Worm (Caenorhabditis elegans): ENCODE results near the gene srb-16.

Gene srb-16

DNA sequence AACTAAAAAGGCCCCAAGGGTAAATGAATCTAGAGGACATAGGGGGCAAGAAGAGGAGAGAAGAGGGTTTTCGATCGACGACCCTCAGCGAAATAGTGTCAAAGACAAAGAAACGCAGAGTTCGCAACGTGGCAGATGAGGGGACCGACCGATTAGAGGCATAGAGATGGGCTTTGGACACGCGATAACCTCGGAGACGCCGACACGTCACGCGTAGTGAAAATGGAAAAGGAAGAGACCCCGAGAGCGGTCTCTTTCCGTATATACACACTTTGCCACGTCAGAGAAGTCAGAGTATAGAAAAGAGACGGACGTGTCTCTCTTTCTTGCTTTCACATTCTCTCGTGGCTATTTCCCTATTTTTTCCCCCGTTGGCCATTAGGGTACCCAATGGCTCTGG is 30.8 kb upstream of the srb-16 start (continued):
- TF ChIP-seq nhr-77 (tag; optimal IDR thresholded peaks at IDR 0.05) (no peak), daf-8 (GFP tag; IDR thresholded peaks at IDR 0.05) (no peak), zip-2 (tag; optimal IDR thresholded peaks at IDR 0.05) (no peak), attf-4 (tag; optimal IDR thresholded peaks at IDR 0.05) (no peak), lsy-2 (tag; optimal IDR thresholded peaks at IDR 0.05) (peak; percentile 39 to 73), sdz-12 (GFP tag; optimal IDR thresholded peaks at IDR 0.05) (no peak), hlh-30 (tag; optimal IDR thresholded peaks at IDR 0.05; ENCODE audit: insufficient read depth) (peak; percentile 94), nhr-6 (tag; optimal IDR thresholded peaks at IDR 0.05) (no peak), nhr-25 (tag; optimal IDR thresholded peaks at IDR 0.05; ENCODE audit: borderline replicate concordance, insufficient read depth) (peak; percentile 70), set-16 (GFP tag; IDR thresholded peaks at IDR 0.05) (peak; percentile 59; the same call in 1 of the 2 replicates), nhr-111 (GFP tag; optimal IDR thresholded peaks at IDR 0.05) (no peak), nhr-237 (tag; optimal IDR thresholded peaks at IDR 0.05) (no peak), zfp-3 (GFP tag; conservative IDR thresholded peaks at IDR 0.05) (0 out of 2 replicates have a peak, but pooled peaks have one; percentile 47), unc-62 (GFP tag; optimal IDR thresholded peaks at IDR 0.05 in 1 of 2) (peak in 1 of 2 experiments; percentile 48), unc-62 (tag; optimal IDR thresholded peaks at IDR 0.05) (no peak), F26F4.8 (GFP tag; conservative IDR thresholded peaks at IDR 0.05) (no peak), fkh-10 (GFP tag; optimal IDR thresholded peaks at IDR 0.05) (peak; percentile 55), hif-1 (tag; optimal IDR thresholded peaks at IDR 0.05) (peak in 1 of 2 experiments; percentile 58), lim-7 (GFP tag; IDR thresholded peaks at IDR 0.05) (no peak), mdl-1 (tag; optimal IDR thresholded peaks at IDR 0.05) (peak; percentile 72 to 93), mes-2 (tag; optimal IDR thresholded peaks at IDR 0.05; ENCODE audit: poor library complexity, severe bottlenecking) (peak; percentile 56), hmg-1.1 (GFP tag; IDR thresholded peaks at IDR 0.05) (peak; percentile 85), nhr-41 (GFP tag; IDR thresholded peaks at IDR 0.05) (no peak), mxl-3 (GFP tag; optimal IDR thresholded peaks at IDR 0.05) (peak; percentile 89), saeg-2 (GFP tag; IDR thresholded peaks at IDR 0.05) (no peak), daf-16 (GFP tag; optimal IDR thresholded peaks at IDR 0.05) (no peak), daf-16 (tag; optimal IDR thresholded peaks at IDR 0.05) (peak; percentile 1), fos-1 (tag; optimal IDR thresholded peaks at IDR 0.05) (no peak), lin-38 (GFP tag; IDR thresholded peaks at IDR 0.05) (peak; percentile 48), lin-13 (GFP tag; optimal IDR thresholded peaks at IDR 0.05) (peak; percentile 21), ceh-32 (tag; optimal IDR thresholded peaks at IDR 0.05; ENCODE audit: poor library complexity) (no peak), daf-19 (GFP tag; conservative IDR thresholded peaks at IDR 0.05) (no peak), aha-1 (tag) (peak; percentile 98), Y5F2A.4 (GFP tag; optimal IDR thresholded peaks at IDR 0.05) (no peak), ceh-28 (tag; optimal IDR thresholded peaks at IDR 0.05) (no peak), zip-11 (GFP tag; IDR thresholded peaks at IDR 0.05) (no peak), dmd-8 (GFP tag; IDR thresholded peaks at IDR 0.05) (no peak), gei-8 (GFP tag; optimal IDR thresholded peaks at IDR 0.05) (no peak), mxl-2 (GFP tag; conservative IDR thresholded peaks at IDR 0.05) (no peak), ZK337.2 (GFP tag; IDR thresholded peaks at IDR 0.05) (no peak), T20F7.1 (GFP tag; optimal IDR thresholded peaks at IDR 0.05) (peak; percentile 7), Y48G9A.11 (GFP tag; IDR thresholded peaks at IDR 0.05) (no peak), nhr-102 (tag; optimal IDR thresholded peaks at IDR 0.05) (no peak), pha-4 (GFP tag; IDR thresholded peaks at IDR 0.05) (no peak), pha-4 (tag; optimal IDR thresholded peaks at IDR 0.05) (no peak), ztf-11 (tag; optimal IDR thresholded peaks at IDR 0.05) (no peak), skn-1 (tag; optimal IDR thresholded peaks at IDR 0.05) (no peak), mdt-29 (GFP tag; IDR thresholded peaks at IDR 0.05) (no peak), ceh-62 (tag; optimal IDR thresholded peaks at IDR 0.05) (no peak), arid-1 (GFP tag; conservative IDR thresholded peaks at IDR 0.05) (no peak), T26A8.4 (GFP tag; IDR thresholded peaks at IDR 0.05) (0 out of 2 replicates have a peak, but pooled peaks have one; percentile 27), aly-2 (tag; optimal IDR thresholded peaks at IDR 0.05) (no peak)

All from whole organism, L4 larva.